Fruit fly (Drosophila melanogaster) Kc167 (cell line): ENCODE results near the gene CG31122.

ENCODE experiments used
- Myc ChIP-seq: fragments of >200 bp; optimal IDR thresholded peaks from 2 replicates; lab custom pipeline; 2017; ENCODE audit warnings: missing external identifiers
- Sin3A ChIP-seq: fragments of >200 bp; optimal IDR thresholded peaks from 2 replicates; lab custom pipeline; 2018; ENCODE audit warnings: missing external identifiers
- h ChIP-seq: fragments of >200 bp; optimal IDR thresholded peaks from 3 replicates; lab custom pipeline; 2018; ENCODE audit warnings: missing external identifiers
- insv ChIP-seq: fragments of >200 bp; optimal IDR thresholded peaks from 3 replicates; lab custom pipeline; 2018; ENCODE audit warnings: missing external identifiers
- psq ChIP-seq: fragments of >200 bp; optimal IDR thresholded peaks from 2 replicates; lab custom pipeline; 2017; ENCODE audit warnings: missing external identifiers
- ttk ChIP-seq: sonication (Bioruptor generic); optimal IDR thresholded peaks from 2 replicates; lab custom pipeline; 2017; ENCODE audit warnings: missing external identifiers

DNA sequence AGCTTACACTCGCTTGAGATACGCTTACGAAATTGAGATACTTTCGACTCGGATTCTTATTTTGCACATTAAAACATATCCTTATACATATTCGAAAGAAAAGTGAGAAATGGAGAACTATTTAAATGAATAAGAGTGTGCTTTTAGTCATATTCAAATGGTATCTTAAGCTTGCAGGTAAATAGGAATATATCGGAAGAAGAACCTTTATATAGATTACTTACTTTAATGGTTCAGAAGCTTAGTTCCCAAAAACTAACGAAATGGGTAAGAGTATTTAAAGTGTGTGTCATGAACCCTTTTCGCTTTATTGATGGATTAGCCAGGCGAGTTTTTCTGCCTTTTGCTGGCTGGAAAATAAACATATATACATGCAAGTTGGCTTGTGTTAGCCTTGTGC, 46.2 kb upstream of the CG31122 start:
- TF ChIP-seq psq (lab: Kevin White, UChicago) (no peak), insv (lab: Kevin White, UChicago) (no peak), Myc (lab: Kevin White, UChicago) (no peak), ttk (lab: Kevin White, UChicago) (no peak), h (lab: Kevin White, UChicago) (no peak), Sin3A (lab: Kevin White, UChicago) (no peak)
